Fruit fly (Drosophila melanogaster) whole organism, embryonic: ENCODE results near the gene CG15382.

ENCODE experiments used
- Aef1 ChIP-seq: fragments of 200-800 bp; sonication (Bioruptor generic); IDR thresholded peaks from 3 replicates; pipeline ENCODE4 v1.3.6; 2022; ENCODE audit warnings: missing biosample characterization, missing genetic modification characterization
- Atf3 ChIP-seq: fragments of 200-800 bp; sonication (Bioruptor generic); optimal IDR thresholded peaks from 3 replicates; lab custom pipeline; 2016; ENCODE audit warnings: missing biosample characterization, missing genetic modification characterization
- CG1024 ChIP-seq: fragments of 200-800 bp; sonication (Bioruptor generic); IDR thresholded peaks from 2 replicates; pipeline ENCODE4 v1.3.6; 2022; ENCODE audit warnings: missing biosample characterization, missing genetic modification characterization
- CG11093 ChIP-seq: fragments of 200-800 bp; sonication (Bioruptor generic); IDR thresholded peaks from 3 replicates; pipeline ENCODE4 v1.3.6; 2022; ENCODE audit warnings: missing biosample characterization, missing genetic modification characterization
- CG12659 ChIP-seq: fragments of 200-800 bp; sonication (Bioruptor generic); optimal IDR thresholded peaks from 3 replicates; lab custom pipeline; 2017; ENCODE audit warnings: mild to moderate bottlenecking, missing biosample characterization, missing genetic modification reagents, missing genetic modification characterization
- CG12942 ChIP-seq: fragments of 200-800 bp; sonication (Bioruptor generic); optimal IDR thresholded peaks from 3 replicates; lab custom pipeline; 2016; ENCODE audit warnings: missing biosample characterization, missing genetic modification characterization
- CG15514 ChIP-seq: fragments of 200-800 bp; sonication (Bioruptor generic); optimal IDR thresholded peaks from 3 replicates; lab custom pipeline; 2017; ENCODE audit warnings: missing biosample characterization, missing genetic modification characterization, mild to moderate bottlenecking, moderate library complexity, missing genetic modification reagents
- CG1647 ChIP-seq: fragments of 200-800 bp; sonication (Bioruptor generic); optimal IDR thresholded peaks from 3 replicates; lab custom pipeline; 2016; ENCODE audit warnings: missing biosample characterization, missing genetic modification characterization
- CG17186 ChIP-seq: fragments of 200-800 bp; sonication (Bioruptor generic); optimal IDR thresholded peaks from 3 replicates; lab custom pipeline; 2017; ENCODE audit warnings: missing biosample characterization, missing genetic modification reagents, missing genetic modification characterization
- CG17912 ChIP-seq: fragments of 200-800 bp; sonication (Bioruptor generic); optimal IDR thresholded peaks from 2 replicates; lab custom pipeline; 2018; ENCODE audit warnings: missing biosample characterization, mild to moderate bottlenecking, missing genetic modification characterization
- CG1832 ChIP-seq: fragments of 200-800 bp; sonication (Bioruptor generic); optimal IDR thresholded peaks from 2 replicates; lab custom pipeline; 2017; ENCODE audit warnings: missing biosample characterization, mild to moderate bottlenecking, missing genetic modification characterization, inconsistent platforms
- CG18599 ChIP-seq: fragments of 200-800 bp; sonication (Bioruptor generic); optimal IDR thresholded peaks from 3 replicates; lab custom pipeline; 2017; ENCODE audit warnings: missing biosample characterization, missing genetic modification characterization, mild to moderate bottlenecking, moderate library complexity, missing genetic modification reagents
- CG31224 ChIP-seq: fragments of 200-800 bp; sonication (Bioruptor generic); IDR thresholded peaks from 2 replicates; pipeline ENCODE4 v1.3.6; 2022; ENCODE audit warnings: missing biosample characterization, missing genetic modification characterization
- CG33213 ChIP-seq: fragments of 200-800 bp; sonication (Bioruptor generic); optimal IDR thresholded peaks from 3 replicates; lab custom pipeline; 2016; ENCODE audit warnings: missing biosample characterization, missing genetic modification characterization
- CG3995 ChIP-seq: fragments of 200-800 bp; sonication (Bioruptor generic); optimal IDR thresholded peaks from 3 replicates; lab custom pipeline; 2016; ENCODE audit warnings: missing biosample characterization, missing genetic modification characterization
- CG4282 ChIP-seq: fragments of 200-800 bp; sonication (Bioruptor generic); optimal IDR thresholded peaks from 2 replicates; lab custom pipeline; 2016; ENCODE audit warnings: missing biosample characterization, missing genetic modification characterization
- CG4404 ChIP-seq: fragments of 200-800 bp; sonication (Bioruptor generic); IDR thresholded peaks from 2 replicates; pipeline ENCODE4 v1.3.6; 2022; ENCODE audit warnings: missing biosample characterization, missing genetic modification characterization
- CG4707 ChIP-seq: fragments of 200-800 bp; sonication (Bioruptor generic); optimal IDR thresholded peaks from 2 replicates; lab custom pipeline; 2018; ENCODE audit warnings: missing biosample characterization, mild to moderate bottlenecking, missing genetic modification characterization, moderate library complexity
- CG8290 ChIP-seq, 3 experiments: fragments of 200-800 bp; sonication (Bioruptor generic); optimal IDR thresholded peaks; 2 replicates each; lab custom pipeline; 2016 to 2019; ENCODE audit warnings: missing biosample characterization in 3 of 3, missing genetic modification characterization in 3 of 3, mild to moderate bottlenecking in 2 of 3, moderate library complexity in 1 of 3
- Chrac-16 ChIP-seq: fragments of 200-800 bp; sonication (Bioruptor generic); optimal IDR thresholded peaks from 3 replicates; lab custom pipeline; 2016; ENCODE audit warnings: missing biosample characterization, missing genetic modification characterization
- HmgD ChIP-seq: fragments of 200-800 bp; sonication (Bioruptor generic); optimal IDR thresholded peaks from 3 replicates; lab custom pipeline; 2016; ENCODE audit warnings: missing biosample characterization, missing genetic modification characterization
- HmgZ ChIP-seq: fragments of 200-800 bp; sonication (Bioruptor generic); optimal IDR thresholded peaks from 2 replicates; lab custom pipeline; 2018; ENCODE audit warnings: missing biosample characterization, mild to moderate bottlenecking, missing genetic modification characterization
- Hr39 ChIP-seq: fragments of >200 bp; optimal IDR thresholded peaks from 2 replicates; lab custom pipeline; 2017
- MBD-R2 ChIP-seq: fragments of 200-800 bp; sonication (Bioruptor generic); IDR thresholded peaks from 2 replicates; pipeline ENCODE4 v1.3.6; 2022; ENCODE audit warnings: missing biosample characterization, missing genetic modification characterization
- Optix ChIP-seq: fragments of 200-800 bp; sonication (Bioruptor generic); IDR thresholded peaks from 3 replicates; pipeline ENCODE4 v1.3.6; 2022; ENCODE audit warnings: missing biosample characterization, missing genetic modification characterization
- Poxn ChIP-seq: fragments of 200-800 bp; sonication (Bioruptor generic); IDR thresholded peaks from 2 replicates; pipeline ENCODE4 v1.3.6; 2022; ENCODE audit warnings: missing biosample characterization, missing genetic modification characterization
- Ptx1 ChIP-seq: fragments of 200-800 bp; sonication (Bioruptor generic); IDR thresholded peaks from 2 replicates; pipeline ENCODE4 v1.3.6; 2022; ENCODE audit warnings: missing biosample characterization, missing genetic modification characterization
- Spps ChIP-seq: fragments of 200-800 bp; sonication (Bioruptor generic); optimal IDR thresholded peaks from 2 replicates; lab custom pipeline; 2018; ENCODE audit warnings: missing biosample characterization, mild to moderate bottlenecking, missing genetic modification characterization
- TFAM ChIP-seq: fragments of 200-800 bp; sonication (Bioruptor generic); optimal IDR thresholded peaks from 2 replicates; lab custom pipeline; 2017; ENCODE audit warnings: missing biosample characterization, missing genetic modification characterization, inconsistent platforms
- YL-1 ChIP-seq: fragments of 200-800 bp; sonication (Bioruptor generic); optimal IDR thresholded peaks from 3 replicates; lab custom pipeline; 2017; ENCODE audit warnings: missing biosample characterization, mild to moderate bottlenecking, missing genetic modification characterization
- ac ChIP-seq: fragments of 200-800 bp; sonication (Bioruptor generic); optimal IDR thresholded peaks from 3 replicates; lab custom pipeline; 2017; ENCODE audit warnings: missing biosample characterization, mild to moderate bottlenecking, missing genetic modification characterization
- ap ChIP-seq: fragments of 200-800 bp; sonication (Bioruptor generic); IDR thresholded peaks from 2 replicates; pipeline ENCODE4 v1.3.6; 2022; ENCODE audit warnings: missing biosample characterization, missing genetic modification characterization
- ato ChIP-seq: fragments of 200-800 bp; sonication (Bioruptor generic); IDR thresholded peaks from 2 replicates; pipeline ENCODE4 v1.3.6; 2022; ENCODE audit warnings: missing biosample characterization, missing genetic modification characterization; ENCODE audit not compliant: partially characterized antibody
- bbx ChIP-seq: fragments of 200-800 bp; sonication (Bioruptor generic); IDR thresholded peaks from 2 replicates; pipeline ENCODE4 v1.3.6; 2022; ENCODE audit warnings: missing biosample characterization, missing genetic modification characterization; ENCODE audit not compliant: partially characterized antibody
- bcd ChIP-seq: fragments of 200-800 bp; sonication (Bioruptor generic); optimal IDR thresholded peaks from 2 replicates; lab custom pipeline; 2017; ENCODE audit warnings: missing biosample characterization, mild to moderate bottlenecking, missing genetic modification characterization
- dmrt99B ChIP-seq: fragments of 200-800 bp; sonication (Bioruptor generic); optimal IDR thresholded peaks from 2 replicates; lab custom pipeline; 2018; ENCODE audit warnings: missing biosample characterization, mild to moderate bottlenecking, missing genetic modification characterization, moderate library complexity
- ewg ChIP-seq: fragments of 200-800 bp; sonication (Bioruptor generic); optimal IDR thresholded peaks from 3 replicates; lab custom pipeline; 2017; ENCODE audit warnings: mild to moderate bottlenecking, missing biosample characterization, missing genetic modification reagents, missing genetic modification characterization
- exex ChIP-seq: fragments of 200-800 bp; sonication (Bioruptor generic); optimal IDR thresholded peaks from 4 replicates; lab custom pipeline; 2018; ENCODE audit warnings: missing biosample characterization, mild to moderate bottlenecking, missing genetic modification characterization, moderate library complexity
- fd96Cb ChIP-seq: fragments of 200-800 bp; sonication (Bioruptor generic); optimal IDR thresholded peaks from 2 replicates; lab custom pipeline; 2018; ENCODE audit warnings: missing biosample characterization, mild to moderate bottlenecking, missing genetic modification characterization, moderate library complexity
- fru ChIP-seq: fragments of >200 bp; optimal IDR thresholded peaks from 2 replicates; lab custom pipeline; 2017
- kay ChIP-seq: fragments of 200-800 bp; sonication (Bioruptor generic); optimal IDR thresholded peaks from 2 replicates; lab custom pipeline; 2016; ENCODE audit warnings: missing biosample characterization, missing genetic modification characterization
- lab ChIP-seq: fragments of 200-800 bp; sonication (Bioruptor generic); optimal IDR thresholded peaks from 3 replicates; lab custom pipeline; 2017; ENCODE audit warnings: missing biosample characterization, missing genetic modification characterization, mild to moderate bottlenecking, moderate library complexity, missing genetic modification reagents
- lbe ChIP-seq: fragments of 200-800 bp; sonication (Bioruptor generic); optimal IDR thresholded peaks from 2 replicates; lab custom pipeline; 2016; ENCODE audit warnings: missing biosample characterization, mild to moderate bottlenecking, missing genetic modification characterization
- org-1 ChIP-seq: fragments of 200-800 bp; sonication (Bioruptor generic); optimal IDR thresholded peaks from 2 replicates; lab custom pipeline; 2017; ENCODE audit warnings: missing biosample characterization, missing genetic modification characterization
- otp ChIP-seq: fragments of 200-800 bp; sonication (Bioruptor generic); IDR thresholded peaks from 3 replicates; pipeline ENCODE4, ENCODE4 v1.3.6; 2022; ENCODE audit warnings: missing biosample characterization, missing genetic modification characterization
- pan ChIP-seq, 4 experiments: fragments of >200 bp in 3 of 4; fragments of 200-800 bp in 1 of 4; sonication (Bioruptor generic) in 1 of 4; optimal IDR thresholded peaks in 3 of 4; IDR thresholded peaks in 1 of 4; 2 replicates each; pipeline versions ENCODE4 v1.3.6 to Lab custom; 2017 to 2022; ENCODE audit warnings: missing biosample characterization in 2 of 4, missing genetic modification characterization in 2 of 4, mixed read lengths in 1 of 4
- shn ChIP-seq: fragments of 200-800 bp; sonication (Bioruptor generic); optimal IDR thresholded peaks from 3 replicates; lab custom pipeline; 2016; ENCODE audit warnings: missing biosample characterization, missing genetic modification characterization
- tgo ChIP-seq: fragments of 200-800 bp; sonication (Bioruptor generic); IDR thresholded peaks from 3 replicates; pipeline ENCODE4 v1.3.6; 2022; ENCODE audit warnings: missing biosample characterization, missing genetic modification characterization
- tx ChIP-seq: fragments of 200-800 bp; sonication (Bioruptor generic); optimal IDR thresholded peaks from 2 replicates; lab custom pipeline; 2016; ENCODE audit warnings: missing biosample characterization, missing genetic modification characterization

CG15382 gene

DNA sequence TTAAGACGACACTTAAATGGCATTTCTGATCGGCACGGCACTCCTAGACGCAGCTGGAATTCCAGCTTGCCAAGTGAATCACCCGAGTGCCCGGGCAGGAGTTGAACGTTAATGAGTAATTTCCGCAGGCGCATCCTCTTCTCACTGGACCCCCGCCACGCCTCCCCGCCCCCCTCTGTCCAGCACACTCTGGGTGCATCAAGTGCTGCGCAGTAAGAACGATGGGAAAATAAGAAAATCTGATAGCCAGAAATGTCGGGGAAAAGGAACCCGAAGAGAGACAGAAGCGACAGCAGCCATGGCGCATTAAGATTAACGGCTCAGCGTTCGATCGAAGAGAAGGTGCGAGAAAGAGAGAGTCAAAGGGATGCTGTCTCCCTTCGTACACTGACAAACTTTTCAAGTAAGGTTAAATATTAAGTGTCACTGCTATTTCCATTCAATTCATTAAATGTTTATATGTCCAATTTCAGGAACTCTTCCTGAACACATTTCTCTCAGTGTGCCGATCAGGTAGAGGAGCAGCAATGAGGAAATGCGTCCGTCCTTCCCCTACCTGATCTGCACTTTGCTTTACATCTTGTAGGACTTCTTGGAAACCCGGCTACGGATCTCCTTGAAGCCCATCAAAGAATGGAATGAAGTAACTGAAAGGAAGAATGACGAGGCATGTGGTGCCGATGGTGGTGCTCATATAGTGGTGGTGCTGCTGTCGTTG, 9.1 kb downstream of the CG15382 start (continued):
- TF ChIP-seq CG8290 (GFP tag; optimal IDR thresholded peaks at IDR 0.05; lab: Kevin White, UChicago): peak; percentile 53
- TF ChIP-seq CG8290 (tag; optimal IDR thresholded peaks at IDR 0.05; lab: Kevin White, UChicago): peak; percentile 19 to 31
- TF ChIP-seq CG12659 (GFP tag; lab: Kevin White, UChicago): no peak
- no peak for TF ChIP-seq Aef1
- no peak for TF ChIP-seq CG3995 (GFP tag; lab: Kevin White, UChicago)
- no peak for TF ChIP-seq CG15514 (GFP tag; lab: Kevin White, UChicago)
- TF ChIP-seq shn (GFP tag; lab: Kevin White, UChicago): peak; percentile 46
- no peak for TF ChIP-seq bbx
- peak; percentile 15 for TF ChIP-seq YL-1 (GFP tag; lab: Kevin White, UChicago)
- peak; percentile 44 for TF ChIP-seq tx (GFP tag; lab: Kevin White, UChicago)
- TF ChIP-seq fd96Cb (tag; lab: Kevin White, UChicago): peak; percentile 55
- TF ChIP-seq CG1832 (GFP tag; lab: Kevin White, UChicago): peak; percentile 60
- peak; percentile 68 for TF ChIP-seq CG1024 (GFP tag; lab: Robert Waterston, UW)
- TF ChIP-seq CG4282: no peak
- 0 out of 2 replicates have a peak, but pooled peaks have one; percentile 25 for TF ChIP-seq Ptx1 (GFP tag; lab: Robert Waterston, UW)
- peak; percentile 44 for TF ChIP-seq CG12942 (GFP tag; lab: Kevin White, UChicago)
- no peak for TF ChIP-seq dmrt99B (tag; lab: Kevin White, UChicago)
- peak; percentile 48 for TF ChIP-seq kay (GFP tag; lab: Kevin White, UChicago)
- TF ChIP-seq Spps: peak; percentile 75
- TF ChIP-seq exex (tag; lab: Kevin White, UChicago): no peak
- TF ChIP-seq lab (GFP tag; lab: Kevin White, UChicago): peak; percentile 6
- TF ChIP-seq pan (optimal IDR thresholded peaks at IDR 0.05; lab: Kevin White, UChicago): no peak
- TF ChIP-seq pan (GFP tag; optimal IDR thresholded peaks at IDR 0.05 in 1 of 2, IDR thresholded peaks at IDR 0.05 in 1 of 2): peak in 1 of 2 experiments; percentile 48
- peak; percentile 15 for TF ChIP-seq CG4707
- peak; percentile 44 for TF ChIP-seq bcd (GFP tag; lab: Kevin White, UChicago)
- TF ChIP-seq CG33213 (GFP tag; lab: Kevin White, UChicago): peak; percentile 42
- TF ChIP-seq HmgZ (tag; lab: Kevin White, UChicago): no peak
- TF ChIP-seq CG11093 (GFP tag; lab: Robert Waterston, UW): peak; percentile 54; the same call in 1 of the 3 replicates
- no peak for TF ChIP-seq fru (lab: Kevin White, UChicago)
- 0 out of 2 replicates have a peak, but pooled peaks have one; percentile 19 for TF ChIP-seq CG31224
- peak; percentile 64 for TF ChIP-seq ac (GFP tag; lab: Kevin White, UChicago)
- TF ChIP-seq Atf3 (GFP tag; lab: Kevin White, UChicago): no peak
- TF ChIP-seq CG17912 (GFP tag; lab: Kevin White, UChicago): no peak
- peak; percentile 81; the same call in 2 of the 3 replicates for TF ChIP-seq otp (GFP tag; lab: Robert Waterston, UW)
- TF ChIP-seq CG4404 (GFP tag; lab: Robert Waterston, UW): peak; percentile 93
- TF ChIP-seq CG1647: no peak
- no peak for TF ChIP-seq Poxn (GFP tag; lab: Robert Waterston, UW)
- TF ChIP-seq tgo: no peak; the same call in 2 of the 3 replicates
- peak; percentile 11 for TF ChIP-seq HmgD
- TF ChIP-seq MBD-R2 (GFP tag; lab: Robert Waterston, UW): no peak
- TF ChIP-seq lbe: peak; percentile 95
- peak; percentile 77 for TF ChIP-seq Optix
- no peak for TF ChIP-seq ewg
- TF ChIP-seq org-1 (GFP tag; lab: Kevin White, UChicago): peak; percentile 58
- peak; percentile 69 for TF ChIP-seq Chrac-16 (GFP tag; lab: Kevin White, UChicago)
- no peak; the same call in 1 of the 2 replicates for TF ChIP-seq ap (GFP tag; lab: Robert Waterston, UW)
- no peak for TF ChIP-seq Hr39
- peak; percentile 34 for TF ChIP-seq CG18599 (GFP tag; lab: Kevin White, UChicago)
- TF ChIP-seq ato (GFP tag; lab: Robert Waterston, UW): no peak
- peak; percentile 19 for TF ChIP-seq CG17186 (GFP tag; lab: Kevin White, UChicago)
- TF ChIP-seq TFAM (GFP tag; lab: Kevin White, UChicago): no peak
